Worm (Caenorhabditis elegans) whole organism, midembryonic: ENCODE measurements around the gene cyp-25A4.

Experiments
- T22C8.4 ChIP-seq: fragments of 200-800 bp; sonication (Bioruptor generic); IDR thresholded peaks from 2 replicates; pipeline ENCODE4 v1.3.6; 2022; ENCODE audit warnings: missing genetic modification characterization, missing compliant biosample characterization
- tab-1 ChIP-seq: fragments of 200-800 bp; sonication (Bioruptor generic); IDR thresholded peaks from 2 replicates; pipeline ENCODE4 v1.3.6; 2022; ENCODE audit warnings: missing genetic modification characterization, missing compliant biosample characterization
- ztf-29 ChIP-seq: fragments of 200-800 bp; sonication (Bioruptor generic); IDR thresholded peaks from 2 replicates; pipeline ENCODE4 v1.3.6; 2022; ENCODE audit warnings: missing genetic modification reagents, missing genetic modification characterization, missing compliant biosample characterization

DNA sequence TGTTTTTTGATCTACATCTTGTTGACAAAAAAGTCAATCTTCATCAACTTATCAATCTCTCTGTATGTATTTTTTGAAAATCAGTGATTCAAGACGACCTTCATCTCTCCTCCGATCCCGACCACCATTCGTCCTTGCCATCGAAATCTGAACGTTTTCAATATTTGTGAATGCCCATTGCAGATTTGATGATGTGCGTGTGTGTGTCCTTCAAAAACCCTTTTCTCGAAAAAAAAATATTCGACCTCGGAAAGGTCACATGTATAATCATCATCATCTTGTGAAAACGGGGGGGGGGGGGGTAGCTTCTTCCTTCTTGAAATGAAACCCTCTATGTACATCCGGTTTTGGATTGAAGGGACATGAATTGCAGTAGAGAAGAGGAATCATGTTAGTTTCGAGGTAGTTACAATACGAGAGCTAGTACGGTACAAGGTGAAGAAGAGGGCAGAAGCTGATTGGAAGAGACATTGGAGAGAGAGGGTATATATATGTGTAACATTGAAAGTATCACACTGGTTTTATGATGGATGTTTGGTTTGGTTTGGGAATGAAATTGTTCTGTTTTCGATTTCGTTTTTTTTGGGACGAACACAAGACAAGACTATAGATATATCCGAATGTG is 39.4 kb downstream of the cyp-25A4 start:
- TF ChIP-seq T22C8.4 (GFP tag; lab: Robert Waterston, UW) (no peak), ztf-29 (GFP tag; lab: Robert Waterston, UW) (no peak), tab-1 (GFP tag; lab: Robert Waterston, UW) (no peak)
